Worm (Caenorhabditis elegans) whole organism, L2 larva: ENCODE measurements around the gene F53F8.6.

Source experiments
- F13H6.1 ChIP-seq: sonication (generic microtip); optimal IDR thresholded peaks from 2 replicates; lab custom pipeline; 2016; ENCODE audit warnings: missing genetic modification characterization, missing compliant biosample characterization
- ZK546.5 ChIP-seq: sonication (generic microtip); optimal IDR thresholded peaks from 2 replicates; lab custom pipeline; 2017; ENCODE audit warnings: missing biosample characterization, missing genetic modification characterization
- aly-2 ChIP-seq: fragments of 150-350 bp; optimal IDR thresholded peaks from 2 replicates; lab custom pipeline; 2014; ENCODE audit warnings: missing biosample characterization, missing genetic modification characterization
- blmp-1 ChIP-seq: sonication (generic microtip); optimal IDR thresholded peaks from 2 replicates; lab custom pipeline; 2017; ENCODE audit warnings: missing genetic modification characterization, mild to moderate bottlenecking, missing compliant biosample characterization, antibody characterized with exemption, moderate library complexity; ENCODE audit not compliant: insufficient read depth
- ceh-16 ChIP-seq: fragments of 150-350 bp; optimal IDR thresholded peaks from 2 replicates; lab custom pipeline; 2014; ENCODE audit warnings: missing biosample characterization, missing genetic modification characterization
- ceh-82 ChIP-seq: fragments of 150-350 bp; optimal IDR thresholded peaks from 2 replicates; lab custom pipeline; 2014; ENCODE audit warnings: missing biosample characterization, missing genetic modification characterization
- crh-2 ChIP-seq: sonication (generic microtip); optimal IDR thresholded peaks from 2 replicates; lab custom pipeline; 2017; ENCODE audit warnings: missing biosample characterization, missing genetic modification characterization
- dmd-4 ChIP-seq: sonication (generic microtip); optimal IDR thresholded peaks from 2 replicates; lab custom pipeline; 2017; ENCODE audit warnings: missing biosample characterization, missing genetic modification characterization
- egl-27 ChIP-seq: sonication (generic microtip); optimal IDR thresholded peaks from 3 replicates; lab custom pipeline; 2017; ENCODE audit warnings: missing biosample characterization, missing genetic modification reagents, missing genetic modification characterization
- elt-1 ChIP-seq: fragments of 150-350 bp; optimal IDR thresholded peaks from 2 replicates; lab custom pipeline; 2014; ENCODE audit warnings: missing biosample characterization, missing genetic modification characterization
- elt-3 ChIP-seq: sonication (generic microtip); optimal IDR thresholded peaks from 2 replicates; lab custom pipeline; 2017; ENCODE audit warnings: missing biosample characterization, missing genetic modification characterization
- fos-1 ChIP-seq: fragments of 150-350 bp; optimal IDR thresholded peaks from 2 replicates; lab custom pipeline; 2014; ENCODE audit warnings: missing biosample characterization, missing genetic modification characterization
- gmeb-1 ChIP-seq: fragments of 150-350 bp; optimal IDR thresholded peaks from 2 replicates; lab custom pipeline; 2014; ENCODE audit warnings: missing biosample characterization, missing genetic modification characterization
- lin-11 ChIP-seq: fragments of 150-350 bp; sonication (generic microtip); optimal IDR thresholded peaks from 2 replicates; lab custom pipeline; 2014; ENCODE audit warnings: missing biosample characterization, missing genetic modification characterization, inconsistent platforms, mixed read lengths
- lin-13 ChIP-seq: fragments of 150-350 bp; optimal IDR thresholded peaks from 2 replicates; lab custom pipeline; 2014; ENCODE audit warnings: missing biosample characterization, missing genetic modification reagents, missing genetic modification characterization
- lin-39 ChIP-seq: fragments of 150-350 bp; optimal IDR thresholded peaks from 2 replicates; lab custom pipeline; 2014; ENCODE audit warnings: missing biosample characterization, missing genetic modification reagents, missing genetic modification characterization
- mab-5 ChIP-seq: fragments of 150-350 bp; optimal IDR thresholded peaks from 2 replicates; lab custom pipeline; 2014; ENCODE audit warnings: missing biosample characterization, missing genetic modification characterization
- mbf-1 ChIP-seq: sonication (generic microtip); optimal IDR thresholded peaks from 2 replicates; lab custom pipeline; 2017; ENCODE audit warnings: missing biosample characterization, missing genetic modification characterization
- mdl-1 ChIP-seq, 2 experiments: fragments of 150-350 bp in 1 of 2; sonication (generic microtip) in 1 of 2; optimal IDR thresholded peaks; 2 replicates each; lab custom pipeline; 2017; ENCODE audit warnings: missing biosample characterization in 2 of 2, missing genetic modification characterization in 2 of 2
- nhr-10 ChIP-seq: sonication (generic microtip); optimal IDR thresholded peaks from 2 replicates; lab custom pipeline; 2017; ENCODE audit warnings: missing biosample characterization, missing genetic modification characterization
- nhr-11 ChIP-seq: fragments of 150-350 bp; optimal IDR thresholded peaks from 2 replicates; lab custom pipeline; 2014; ENCODE audit warnings: missing biosample characterization, missing genetic modification characterization
- nhr-12 ChIP-seq: fragments of 150-350 bp; optimal IDR thresholded peaks from 2 replicates; lab custom pipeline; 2014; ENCODE audit warnings: missing biosample characterization, missing genetic modification characterization
- nhr-129 ChIP-seq: fragments of 150-350 bp; optimal IDR thresholded peaks from 2 replicates; lab custom pipeline; 2014; ENCODE audit warnings: missing biosample characterization, missing genetic modification characterization
- nhr-237 ChIP-seq: fragments of 150-350 bp; optimal IDR thresholded peaks from 2 replicates; lab custom pipeline; 2014; ENCODE audit warnings: missing biosample characterization, missing genetic modification characterization
- peb-1 ChIP-seq: fragments of 150-350 bp; optimal IDR thresholded peaks from 2 replicates; lab custom pipeline; 2014; ENCODE audit warnings: missing biosample characterization, missing genetic modification characterization
- sem-4 ChIP-seq: fragments of 150-350 bp; optimal IDR thresholded peaks from 2 replicates; lab custom pipeline; 2014; ENCODE audit warnings: missing biosample characterization, missing genetic modification reagents, missing genetic modification characterization
- skn-1 ChIP-seq: sonication (generic microtip); optimal IDR thresholded peaks from 2 replicates; lab custom pipeline; 2017; ENCODE audit warnings: missing biosample characterization, missing genetic modification characterization
- sma-3 ChIP-seq: sonication (generic microtip); optimal IDR thresholded peaks from 2 replicates; lab custom pipeline; 2016; ENCODE audit warnings: missing genetic modification reagents, missing genetic modification characterization, missing compliant biosample characterization
- sma-9 ChIP-seq, 2 experiments: fragments of 150-350 bp in 1 of 2; sonication (generic microtip) in 1 of 2; optimal IDR thresholded peaks; 2 replicates each; lab custom pipeline; 2014 to 2016; ENCODE audit warnings: missing genetic modification characterization in 2 of 2, mild to moderate bottlenecking in 1 of 2, missing biosample characterization in 1 of 2, missing compliant biosample characterization in 1 of 2, missing genetic modification reagents in 1 of 2, moderate library complexity in 1 of 2
- ztf-4 ChIP-seq: fragments of 150-350 bp; optimal IDR thresholded peaks from 2 replicates; lab custom pipeline; 2014; ENCODE audit warnings: missing biosample characterization, missing genetic modification characterization

The F53F8.6 gene

ce11 chrV:20752609-20753102, 48.6 kb downstream of the F53F8.6 start, which contains the start of gene pha-4:
pha-4 (plus strand) TSS chrV:20753052.
- no peak for TF ChIP-seq lin-13
- TF ChIP-seq sma-9 (GFP tag; optimal IDR thresholded peaks at IDR 0.05; lab: Kevin White, UChicago), result peak; percentile 26
- no peak for TF ChIP-seq sma-9 (tag; optimal IDR thresholded peaks at IDR 0.05; lab: Kevin White, UChicago)
- TF ChIP-seq crh-2 (tag; lab: Kevin White, UChicago), result peak; percentile 44
- no peak for TF ChIP-seq sem-4
- TF ChIP-seq nhr-129 (tag; lab: Kevin White, UChicago), result peak; percentile 22
- TF ChIP-seq blmp-1, result no peak
- peak; percentile 14 for TF ChIP-seq gmeb-1 (tag; lab: Kevin White, UChicago)
- TF ChIP-seq mab-5, result no peak
- no peak for TF ChIP-seq nhr-10 (tag; lab: Kevin White, UChicago)
- peak; percentile 97 for TF ChIP-seq fos-1 (tag; lab: Kevin White, UChicago)
- TF ChIP-seq F13H6.1, result peak; percentile 2
- TF ChIP-seq lin-39 (tag; lab: Kevin White, UChicago), result no peak

- TF ChIP-seq ZK546.5 (tag; lab: Kevin White, UChicago) (no peak), F13H6.1 (peak; percentile 5), fos-1 (tag; lab: Kevin White, UChicago) (peak; percentile 62)
These were observed 49.9 kb downstream of the F53F8.6 start for ce11 chrV:20753838-20754503.

ce11 chrV:20755494-20755893, 51.5 kb downstream of the F53F8.6 start:
- no peak for TF ChIP-seq elt-3 (tag; lab: Kevin White, UChicago)
- no peak for TF ChIP-seq mbf-1 (tag; lab: Kevin White, UChicago)
- TF ChIP-seq fos-1 (tag; lab: Kevin White, UChicago), result peak; percentile 57

ce11 chrV:20756385-20756996, 52.5 kb downstream of the F53F8.6 start:
- TF ChIP-seq F13H6.1, result peak; percentile 67
- TF ChIP-seq mdl-1 (tag; optimal IDR thresholded peaks at IDR 0.05; lab: Kevin White, UChicago), result no peak
- no peak for TF ChIP-seq skn-1

- TF ChIP-seq lin-13, result no peak
- no peak for TF ChIP-seq peb-1 (tag; lab: Kevin White, UChicago)
- TF ChIP-seq ztf-4 (tag; lab: Kevin White, UChicago), result no peak
- no peak for TF ChIP-seq ceh-82 (tag; lab: Kevin White, UChicago)
- no peak for TF ChIP-seq egl-27 (tag; lab: Kevin White, UChicago)
- no peak for TF ChIP-seq nhr-12
- TF ChIP-seq aly-2 (tag; lab: Kevin White, UChicago), result no peak
- no peak for TF ChIP-seq lin-11 (tag; lab: Kevin White, UChicago)
- TF ChIP-seq ZK546.5 (tag; lab: Kevin White, UChicago), result no peak
- no peak for TF ChIP-seq elt-1 (tag; lab: Kevin White, UChicago)
- no peak for TF ChIP-seq ceh-16
- TF ChIP-seq sma-3, result no peak
These were observed 53.2 kb downstream of the F53F8.6 start for ce11 chrV:20757255-20757654.

ce11 chrV:20758106-20758505, 54.1 kb downstream of the F53F8.6 start:
- TF ChIP-seq crh-2 (tag; lab: Kevin White, UChicago) (no peak), nhr-129 (tag; lab: Kevin White, UChicago) (no peak), dmd-4 (no peak), nhr-237 (tag; lab: Kevin White, UChicago) (no peak), nhr-11 (tag; lab: Kevin White, UChicago) (no peak), F13H6.1 (no peak), mab-5 (no peak)
